Worm (Caenorhabditis elegans): ENCODE data around the gene B0035.3.

B0035.3 gene

ce11 chrIV:11352768-11353167, 38.0 kb upstream of the B0035.3 start:
- TF ChIP-seq hmg-1.1 (GFP tag; IDR thresholded peaks at IDR 0.05): peak; percentile 24; the same call in 1 of the 2 replicates
- 0 out of 2 replicates have a peak, but pooled peaks have one; percentile 5 for TF ChIP-seq set-16 (GFP tag; IDR thresholded peaks at IDR 0.05)
- no peak for TF ChIP-seq ZK546.5 (tag; optimal IDR thresholded peaks at IDR 0.05)
- no peak for TF ChIP-seq lim-7 (GFP tag; IDR thresholded peaks at IDR 0.05)
- peak in 1 of 2 experiments; percentile 98 for TF ChIP-seq unc-62 (GFP tag; optimal IDR thresholded peaks at IDR 0.05 in 1 of 2)
- TF ChIP-seq unc-62 (tag; optimal IDR thresholded peaks at IDR 0.05): no peak

ce11 chrIV:11351563-11351962, 36.8 kb upstream of the B0035.3 start:
- TF ChIP-seq hif-1 (tag; optimal IDR thresholded peaks at IDR 0.05) (no peak), ceh-20 (GFP tag; IDR thresholded peaks at IDR 0.05) (no peak), pqm-1 (tag; optimal IDR thresholded peaks at IDR 0.05) (no peak), lin-13 (GFP tag; optimal IDR thresholded peaks at IDR 0.05) (no peak), egl-43 (GFP tag; IDR thresholded peaks at IDR 0.05) (no peak)

- TF ChIP-seq ZK337.2 (GFP tag; IDR thresholded peaks at IDR 0.05): peak; percentile 60; the same call in 1 of the 2 replicates
- peak; percentile 61 for TF ChIP-seq nhr-11 (tag; optimal IDR thresholded peaks at IDR 0.05)
- TF ChIP-seq daf-19 (GFP tag; conservative IDR thresholded peaks at IDR 0.05): no peak
- TF ChIP-seq aha-1 (tag): peak; percentile 67
- no peak for TF ChIP-seq nhr-76 (tag; optimal IDR thresholded peaks at IDR 0.05)
- no peak for TF ChIP-seq madf-9 (GFP tag; conservative IDR thresholded peaks at IDR 0.05)
Observed at ce11 chrIV:11350809-11351208, 36.0 kb upstream of the B0035.3 start.

- TF ChIP-seq vab-7 (GFP tag; IDR thresholded peaks at IDR 0.05) (no peak), lsy-2 (tag; optimal IDR thresholded peaks at IDR 0.05) (peak in 1 of 2 experiments; percentile 58), mep-1 (tag; optimal IDR thresholded peaks at IDR 0.05) (peak; percentile 45), ceh-44 (GFP tag; IDR thresholded peaks at IDR 0.05) (no peak), hif-1 (tag; optimal IDR thresholded peaks at IDR 0.05) (no peak), nhr-6 (tag; optimal IDR thresholded peaks at IDR 0.05) (no peak), mdl-1 (tag; optimal IDR thresholded peaks at IDR 0.05) (peak in 1 of 2 experiments; percentile 49), hlh-30 (tag; optimal IDR thresholded peaks at IDR 0.05; ENCODE audit: insufficient read depth) (peak; percentile 72), ceh-20 (GFP tag; IDR thresholded peaks at IDR 0.05) (peak; percentile 67), lin-13 (GFP tag; optimal IDR thresholded peaks at IDR 0.05) (no peak), ctbp-1 (GFP tag; IDR thresholded peaks at IDR 0.05) (0 out of 2 replicates have a peak, but pooled peaks have one; percentile 33), sdz-12 (GFP tag; optimal IDR thresholded peaks at IDR 0.05) (no peak), hmg-1.1 (GFP tag; IDR thresholded peaks at IDR 0.05) (0 out of 2 replicates have a peak, but pooled peaks have one; percentile 24), rbr-2 (tag; optimal IDR thresholded peaks at IDR 0.05) (peak; percentile 20), Y48G9A.11 (GFP tag; IDR thresholded peaks at IDR 0.05) (no peak), nhr-41 (GFP tag; IDR thresholded peaks at IDR 0.05) (no peak), dmd-6 (GFP tag; IDR thresholded peaks at IDR 0.05) (no peak), zag-1 (tag; optimal IDR thresholded peaks at IDR 0.05) (no peak), jun-1 (tag; optimal IDR thresholded peaks at IDR 0.05) (no peak), zip-11 (GFP tag; IDR thresholded peaks at IDR 0.05) (no peak), nhr-25 (tag; optimal IDR thresholded peaks at IDR 0.05; ENCODE audit: borderline replicate concordance, insufficient read depth) (no peak), zfp-3 (GFP tag; conservative IDR thresholded peaks at IDR 0.05) (no peak), nhr-42 (GFP tag; IDR thresholded peaks at IDR 0.05) (no peak), pqm-1 (tag; optimal IDR thresholded peaks at IDR 0.05) (no peak), dpl-1 (GFP tag; optimal IDR thresholded peaks at IDR 0.05) (no peak), mes-2 (tag; optimal IDR thresholded peaks at IDR 0.05; ENCODE audit: poor library complexity, severe bottlenecking) (no peak), dmd-9 (GFP tag; IDR thresholded peaks at IDR 0.05) (no peak), unc-39 (tag; optimal IDR thresholded peaks at IDR 0.05) (no peak)
Observed at ce11 chrIV:11349747-11350146, 34.9 kb upstream of the B0035.3 start.
